In genomic region chrX:3677847-3678411, dm6 we compare ENCODE assay signal across 5 fruit fly cellular contexts.
A peak's percentile ranks its signal among the peaks of the same experiment; 100 is the strongest.
TF ChIP-seq lines count a peak whose summit lies in the region.

No protein-coding gene starts in this region.

TF ChIP-seq in whole organism, adult, 20 proteins besides CTCF, POLR2A, EP300 and RAD21 (continued from another document):
- peak; percentile 83 for TF ChIP-seq kay (GFP tag; lab: Kevin White, UChicago; ENCODE audit: borderline replicate concordance)
- peak; percentile 62 for TF ChIP-seq tj (GFP tag; optimal IDR thresholded peaks at IDR 0.05; lab: Kevin White, UChicago)

TF ChIP-seq in whole organism, embryonic, 481 proteins besides CTCF, POLR2A, EP300 and RAD21 (continued from another document and continues in another):
- TF ChIP-seq aop (GFP tag; IDR thresholded peaks at IDR 0.05; lab: Robert Waterston, UW): no peak
- TF ChIP-seq pan (optimal IDR thresholded peaks at IDR 0.05; lab: Kevin White, UChicago): no peak
- TF ChIP-seq pan (GFP tag; optimal IDR thresholded peaks at IDR 0.05 in 1 of 2, IDR thresholded peaks at IDR 0.05 in 1 of 2): peak in 1 of 2 experiments; percentile 66
- TF ChIP-seq CG13775 (GFP tag; optimal IDR thresholded peaks at IDR 0.05; lab: Kevin White, UChicago): peak; percentile 87
- TF ChIP-seq CG16863 (GFP tag; optimal IDR thresholded peaks at IDR 0.05; lab: Kevin White, UChicago): peak; percentile 16
- no peak for TF ChIP-seq tll (GFP tag; optimal IDR thresholded peaks at IDR 0.05; lab: Kevin White, UChicago)
- TF ChIP-seq nmo (GFP tag; optimal IDR thresholded peaks at IDR 0.05; lab: Kevin White, UChicago): peak; percentile 96
- peak; percentile 1 for TF ChIP-seq B-H2 (GFP tag; optimal IDR thresholded peaks at IDR 0.05; lab: Kevin White, UChicago)
- TF ChIP-seq bcd (GFP tag; optimal IDR thresholded peaks at IDR 0.05; lab: Kevin White, UChicago): peak; percentile 88
- no peak for TF ChIP-seq CG10321 (GFP tag; IDR thresholded peaks at IDR 0.05; lab: Robert Waterston, UW)
- peak; percentile 82 for TF ChIP-seq CG1233 (GFP tag; optimal IDR thresholded peaks at IDR 0.05; lab: Kevin White, UChicago)
- peak; percentile 59 for TF ChIP-seq exex (tag; optimal IDR thresholded peaks at IDR 0.05; lab: Kevin White, UChicago)
- TF ChIP-seq unpg (GFP tag; optimal IDR thresholded peaks at IDR 0.05; lab: Kevin White, UChicago): peak; percentile 74
- TF ChIP-seq Ravus (GFP tag; IDR thresholded peaks at IDR 0.05; lab: Robert Waterston, UW): no peak
- TF ChIP-seq CG12299 (tag; optimal IDR thresholded peaks at IDR 0.05; lab: Kevin White, UChicago): peak; percentile 58
- TF ChIP-seq Dip3 (GFP tag; optimal IDR thresholded peaks at IDR 0.05; lab: Kevin White, UChicago): peak; percentile 48
- TF ChIP-seq CG7357 (GFP tag; IDR thresholded peaks at IDR 0.05; lab: Robert Waterston, UW): peak; percentile 51; the same call in 2 of the 3 replicates
- TF ChIP-seq HLH4C (GFP tag; IDR thresholded peaks at IDR 0.05; lab: Robert Waterston, UW; ENCODE audit: partially characterized antibody): no peak
- TF ChIP-seq gce (GFP tag; IDR thresholded peaks at IDR 0.05; lab: Robert Waterston, UW): no peak
- TF ChIP-seq Ets97D (GFP tag; optimal IDR thresholded peaks at IDR 0.05; lab: Kevin White, UChicago): no peak
- TF ChIP-seq ara (GFP tag; IDR thresholded peaks at IDR 0.05; lab: Robert Waterston, UW): 0 out of 2 replicates have a peak, but pooled peaks have one; percentile 59
- no peak for TF ChIP-seq Ada2b (GFP tag; IDR thresholded peaks at IDR 0.05; lab: Robert Waterston, UW)
- TF ChIP-seq CG17912 (GFP tag; optimal IDR thresholded peaks at IDR 0.05; lab: Kevin White, UChicago): no peak
- TF ChIP-seq cad (GFP tag; optimal IDR thresholded peaks at IDR 0.05; lab: Kevin White, UChicago): no peak
- TF ChIP-seq CG14014 (GFP tag; IDR thresholded peaks at IDR 0.05; lab: Robert Waterston, UW): peak; percentile 46
- peak; percentile 98 for TF ChIP-seq CG10274 (GFP tag; optimal IDR thresholded peaks at IDR 0.05; lab: Kevin White, UChicago)
- no peak for TF ChIP-seq CG2129 (GFP tag; IDR thresholded peaks at IDR 0.05; lab: Robert Waterston, UW; ENCODE audit: partially characterized antibody)
- TF ChIP-seq CG10267 (tag; optimal IDR thresholded peaks at IDR 0.05; lab: Kevin White, UChicago): peak; percentile 83
- peak; percentile 70 for TF ChIP-seq Nf-YC (tag; optimal IDR thresholded peaks at IDR 0.05; lab: Kevin White, UChicago)
- TF ChIP-seq sob (GFP tag; IDR thresholded peaks at IDR 0.05; lab: Robert Waterston, UW): 0 out of 2 replicates have a peak, but pooled peaks have one; percentile 19
- no peak for TF ChIP-seq HmgD (GFP tag; optimal IDR thresholded peaks at IDR 0.05; lab: Kevin White, UChicago)
- TF ChIP-seq CG31441 (GFP tag; IDR thresholded peaks at IDR 0.05; lab: Robert Waterston, UW): peak; percentile 96

TF ChIP-seq in whole organism, prepupa, 60 proteins besides CTCF, POLR2A, EP300 and RAD21 (continued from another document and continues in another):
- TF ChIP-seq acj6 (GFP tag; optimal IDR thresholded peaks at IDR 0.05; lab: Kevin White, UChicago) (peak; percentile 85), Hr4 (GFP tag; optimal IDR thresholded peaks at IDR 0.05; lab: Kevin White, UChicago) (peak; percentile 77), fkh (GFP tag; optimal IDR thresholded peaks at IDR 0.05; lab: Kevin White, UChicago) (peak; percentile 51), CG8319 (GFP tag; optimal IDR thresholded peaks at IDR 0.05; lab: Kevin White, UChicago) (peak; percentile 65), CG6792 (GFP tag; optimal IDR thresholded peaks at IDR 0.05; lab: Kevin White, UChicago) (peak; percentile 84), CG10669 (GFP tag; optimal IDR thresholded peaks at IDR 0.05; lab: Kevin White, UChicago) (peak; percentile 85), OdsH (GFP tag; optimal IDR thresholded peaks at IDR 0.05; lab: Kevin White, UChicago) (peak; percentile 87), ss (GFP tag; optimal IDR thresholded peaks at IDR 0.05; lab: Kevin White, UChicago) (peak; percentile 77 to 91), CG9139 (GFP tag; optimal IDR thresholded peaks at IDR 0.05; lab: Kevin White, UChicago) (peak; percentile 65), Eip93F (GFP tag; optimal IDR thresholded peaks at IDR 0.05; lab: Kevin White, UChicago) (peak; percentile 59), Hr39 (GFP tag; optimal IDR thresholded peaks at IDR 0.05; lab: Kevin White, UChicago) (peak; percentile 67), svp (GFP tag; lab: Kevin White, UChicago) (peak; percentile 89), dac (GFP tag; optimal IDR thresholded peaks at IDR 0.05; lab: Kevin White, UChicago) (peak; percentile 91), CG7368 (GFP tag; optimal IDR thresholded peaks at IDR 0.05; lab: Kevin White, UChicago) (peak; percentile 78), CG32006 (GFP tag; optimal IDR thresholded peaks at IDR 0.05; lab: Kevin White, UChicago) (peak; percentile 98), dsx (GFP tag; optimal IDR thresholded peaks at IDR 0.05; lab: Kevin White, UChicago; ENCODE audit: poor library complexity, severe bottlenecking) (peak; percentile 84), CG4318 (GFP tag; optimal IDR thresholded peaks at IDR 0.05; lab: Kevin White, UChicago) (peak; percentile 93), CG6276 (GFP tag; optimal IDR thresholded peaks at IDR 0.05; lab: Kevin White, UChicago) (peak; percentile 93), Sox102F (GFP tag; optimal IDR thresholded peaks at IDR 0.05; lab: Kevin White, UChicago) (peak; percentile 58), Sox14 (GFP tag; optimal IDR thresholded peaks at IDR 0.05; lab: Kevin White, UChicago) (peak; percentile 58), CG31627 (GFP tag; optimal IDR thresholded peaks at IDR 0.05; lab: Kevin White, UChicago) (peak; percentile 69), CG15336 (GFP tag; IDR thresholded peaks at IDR 0.05; lab: Robert Waterston, UW) (peak; percentile 87), CG11902 (GFP tag; optimal IDR thresholded peaks at IDR 0.05; lab: Kevin White, UChicago) (peak; percentile 77), Ets21C (GFP tag; optimal IDR thresholded peaks at IDR 0.05; lab: Kevin White, UChicago) (peak; percentile 47), pdm3 (GFP tag; optimal IDR thresholded peaks at IDR 0.05; lab: Kevin White, UChicago) (peak; percentile 71), salr (GFP tag; optimal IDR thresholded peaks at IDR 0.05; lab: Kevin White, UChicago) (peak; percentile 37 to 86), CG10631 (GFP tag; optimal IDR thresholded peaks at IDR 0.05; lab: Kevin White, UChicago) (peak; percentile 96), Met (GFP tag; optimal IDR thresholded peaks at IDR 0.05; lab: Kevin White, UChicago) (peak; percentile 75), CG3919 (GFP tag; optimal IDR thresholded peaks at IDR 0.05; lab: Kevin White, UChicago) (peak; percentile 74), Smox (GFP tag; optimal IDR thresholded peaks at IDR 0.05; lab: Kevin White, UChicago) (peak; percentile 61), CG34406 (GFP tag; optimal IDR thresholded peaks at IDR 0.05; lab: Kevin White, UChicago) (peak; percentile 97), Hr38 (GFP tag; optimal IDR thresholded peaks at IDR 0.05; lab: Kevin White, UChicago) (no peak), lz (GFP tag; optimal IDR thresholded peaks at IDR 0.05; lab: Kevin White, UChicago) (peak; percentile 80)

TF ChIP-seq in whole organism, pupa, 21 proteins besides CTCF, POLR2A, EP300 and RAD21 (continued from another document):
- peak; percentile 57; the same call in 2 of the 3 replicates for TF ChIP-seq CG4496 (GFP tag; IDR thresholded peaks at IDR 0.05; lab: Robert Waterston, UW)

TF ChIP-seq in whole organism, wandering third instar larva, 38 proteins besides CTCF, POLR2A, EP300 and RAD21 (continued from another document):
- TF ChIP-seq tai (GFP tag; optimal IDR thresholded peaks at IDR 0.05; lab: Kevin White, UChicago) (no peak), HLH106 (tag; optimal IDR thresholded peaks at IDR 0.05; lab: Kevin White, UChicago) (peak; percentile 91), OdsH (GFP tag; optimal IDR thresholded peaks at IDR 0.05; lab: Kevin White, UChicago) (peak; percentile 71), Rel (GFP tag; optimal IDR thresholded peaks at IDR 0.05; lab: Kevin White, UChicago) (peak; percentile 29), Rel (tag; optimal IDR thresholded peaks at IDR 0.05; lab: Kevin White, UChicago) (peak; percentile 42), Hr83 (GFP tag; optimal IDR thresholded peaks at IDR 0.05; lab: Kevin White, UChicago; ENCODE audit: poor library complexity, severe bottlenecking) (no peak), Vsx2 (GFP tag; optimal IDR thresholded peaks at IDR 0.05; lab: Kevin White, UChicago; ENCODE audit: partially characterized antibody) (no peak), ey (GFP tag; optimal IDR thresholded peaks at IDR 0.05; lab: Kevin White, UChicago) (peak; percentile 55), sv (GFP tag; optimal IDR thresholded peaks at IDR 0.05; lab: Kevin White, UChicago) (peak; percentile 13), brk (GFP tag; optimal IDR thresholded peaks at IDR 0.05; lab: Kevin White, UChicago) (peak; percentile 7), Abd-B (GFP tag; optimal IDR thresholded peaks at IDR 0.05; lab: Kevin White, UChicago) (no peak), Hr78 (GFP tag; optimal IDR thresholded peaks at IDR 0.05; lab: Kevin White, UChicago) (no peak), h (GFP tag; optimal IDR thresholded peaks at IDR 0.05; lab: Kevin White, UChicago) (peak; percentile 55), lola (GFP tag; optimal IDR thresholded peaks at IDR 0.05; lab: Kevin White, UChicago) (no peak), sage (GFP tag; optimal IDR thresholded peaks at IDR 0.05; lab: Kevin White, UChicago) (no peak), usp (GFP tag; optimal IDR thresholded peaks at IDR 0.05; lab: Kevin White, UChicago) (no peak), CG32264 (GFP tag; optimal IDR thresholded peaks at IDR 0.05; lab: Kevin White, UChicago) (no peak)
